Fruit fly (Drosophila melanogaster): ENCODE measurements around the gene CG9922.

DNA sequence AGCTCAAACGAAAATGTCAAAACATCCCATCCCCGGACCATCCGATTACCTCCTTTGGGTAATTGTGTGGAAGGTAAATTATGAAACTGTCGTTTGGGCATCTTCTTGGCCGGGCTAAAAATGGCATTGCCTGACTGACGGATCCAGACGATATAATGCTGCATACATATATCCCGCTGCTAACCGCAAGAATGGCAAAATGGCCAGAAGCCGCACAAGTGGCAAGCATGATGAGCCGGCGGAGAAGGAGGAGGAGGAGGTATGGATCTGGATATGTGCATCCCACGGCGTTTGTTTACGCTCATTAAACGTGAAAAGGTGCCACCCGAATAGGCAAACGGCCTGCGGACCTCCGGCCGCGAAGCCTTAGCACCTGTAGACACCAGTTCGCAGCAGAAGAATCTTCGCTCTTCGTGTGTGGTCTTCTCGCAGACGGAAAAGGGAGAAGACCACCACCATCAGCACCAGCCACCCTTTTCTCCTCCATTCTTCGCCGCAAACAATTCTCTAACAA lies 47.2 kb downstream of the CG9922 start:
- TF ChIP-seq Dll (optimal IDR thresholded peaks at IDR 0.05) (no peak), CG8478 (optimal IDR thresholded peaks at IDR 0.05) (no peak), psq (optimal IDR thresholded peaks at IDR 0.05) (no peak), pan (optimal IDR thresholded peaks at IDR 0.05) (no peak), usp (GFP tag; optimal IDR thresholded peaks at IDR 0.05) (no peak), EcR (GFP tag; optimal IDR thresholded peaks at IDR 0.05) (no peak)

All from whole organism.